Worm (Caenorhabditis elegans) whole organism, late embryonic: ENCODE data around the gene Y50D7A.10.

ENCODE experiments used
- C08G9.2 ChIP-seq: sonication (generic microtip); optimal IDR thresholded peaks from 2 replicates; lab custom pipeline; 2016; ENCODE audit warnings: mild to moderate bottlenecking, missing genetic modification characterization, moderate library complexity, missing compliant biosample characterization
- F13H6.1 ChIP-seq: sonication (generic microtip); optimal IDR thresholded peaks from 2 replicates; lab custom pipeline; 2016; ENCODE audit warnings: missing genetic modification characterization, missing compliant biosample characterization
- T23F11.4 ChIP-seq: fragments of 200-800 bp; sonication (Bioruptor generic); optimal IDR thresholded peaks from 2 replicates; lab custom pipeline; 2018; ENCODE audit warnings: mild to moderate bottlenecking, missing genetic modification characterization, missing compliant biosample characterization
- ama-1 ChIP-seq: fragments of 150-350 bp; optimal IDR thresholded peaks from 2 replicates; lab custom pipeline; 2014
- ceh-14 ChIP-seq: sonication (generic microtip); optimal IDR thresholded peaks from 2 replicates; lab custom pipeline; 2016; ENCODE audit warnings: missing genotype, missing genetic modification characterization, missing compliant biosample characterization
- ceh-30 ChIP-seq: fragments of 150-350 bp; optimal IDR thresholded peaks from 2 replicates; lab custom pipeline; 2014; ENCODE audit warnings: missing biosample characterization, missing genetic modification characterization
- ceh-31 ChIP-seq: sonication (generic microtip); optimal IDR thresholded peaks from 2 replicates; lab custom pipeline; 2016; ENCODE audit warnings: missing genetic modification characterization, missing compliant biosample characterization
- ceh-34 ChIP-seq: sonication (generic microtip); optimal IDR thresholded peaks from 2 replicates; lab custom pipeline; 2016; ENCODE audit warnings: mild to moderate bottlenecking, missing genetic modification characterization, missing compliant biosample characterization
- ceh-48 ChIP-seq: sonication (generic microtip); optimal IDR thresholded peaks from 2 replicates; lab custom pipeline; 2016; ENCODE audit warnings: missing genetic modification characterization, inconsistent platforms, missing compliant biosample characterization
- ceh-6 ChIP-seq: fragments of 200-800 bp; sonication (Bioruptor generic); optimal IDR thresholded peaks from 2 replicates; lab custom pipeline; 2018; ENCODE audit warnings: mild to moderate bottlenecking, missing genetic modification characterization, missing compliant biosample characterization
- ceh-9 ChIP-seq: sonication (generic microtip); optimal IDR thresholded peaks from 2 replicates; lab custom pipeline; 2016; ENCODE audit warnings: mild to moderate bottlenecking, missing genetic modification characterization, inconsistent platforms, missing compliant biosample characterization
- che-1 ChIP-seq: sonication (generic microtip); optimal IDR thresholded peaks from 2 replicates; lab custom pipeline; 2016; ENCODE audit warnings: mild to moderate bottlenecking, missing genetic modification characterization, missing compliant biosample characterization
- ets-4 ChIP-seq: sonication (generic microtip); optimal IDR thresholded peaks from 2 replicates; lab custom pipeline; 2016; ENCODE audit warnings: missing genetic modification characterization, missing compliant biosample characterization
- eyg-1 ChIP-seq: sonication (generic microtip); optimal IDR thresholded peaks from 2 replicates; lab custom pipeline; 2016; ENCODE audit warnings: missing genotype, missing genetic modification characterization, missing compliant biosample characterization
- hlh-15 ChIP-seq: sonication (generic microtip); optimal IDR thresholded peaks from 2 replicates; lab custom pipeline; 2016; ENCODE audit warnings: missing genetic modification characterization, missing compliant biosample characterization
- hlh-6 ChIP-seq: sonication (generic microtip); optimal IDR thresholded peaks from 2 replicates; lab custom pipeline; 2016; ENCODE audit warnings: missing genotype, missing genetic modification characterization, missing compliant biosample characterization
- lim-6 ChIP-seq: sonication (generic microtip); optimal IDR thresholded peaks from 2 replicates; lab custom pipeline; 2016; ENCODE audit warnings: missing genetic modification characterization, missing compliant biosample characterization
- lin-11 ChIP-seq: fragments of 200-800 bp; sonication (Bioruptor generic); optimal IDR thresholded peaks from 2 replicates; lab custom pipeline; 2018; ENCODE audit warnings: mild to moderate bottlenecking, missing genetic modification characterization, missing compliant biosample characterization
- madf-2 ChIP-seq: sonication (generic microtip); optimal IDR thresholded peaks from 2 replicates; lab custom pipeline; 2017; ENCODE audit warnings: missing genetic modification characterization, missing compliant biosample characterization
- nfya-1 ChIP-seq: sonication (generic microtip); optimal IDR thresholded peaks from 2 replicates; lab custom pipeline; 2017; ENCODE audit warnings: missing genetic modification characterization, mild to moderate bottlenecking, missing compliant biosample characterization, antibody characterized with exemption, moderate library complexity
- nhr-232 ChIP-seq: sonication (generic microtip); optimal IDR thresholded peaks from 2 replicates; lab custom pipeline; 2016; ENCODE audit warnings: missing genetic modification characterization, missing compliant biosample characterization
- odd-2 ChIP-seq: sonication (generic microtip); optimal IDR thresholded peaks from 2 replicates; lab custom pipeline; 2017; ENCODE audit warnings: antibody characterized with exemption, mild to moderate bottlenecking, missing genetic modification characterization, missing compliant biosample characterization
- pag-3 ChIP-seq: sonication (generic microtip); optimal IDR thresholded peaks from 2 replicates; lab custom pipeline; 2016; ENCODE audit warnings: missing compliant biosample characterization, missing genetic modification characterization, borderline replicate concordance
- pat-9 ChIP-seq: fragments of 200-800 bp; sonication (Bioruptor generic); optimal IDR thresholded peaks from 2 replicates; lab custom pipeline; 2018; ENCODE audit warnings: mild to moderate bottlenecking, missing genetic modification characterization, moderate library complexity, missing compliant biosample characterization
- pha-2 ChIP-seq: sonication (generic microtip); optimal IDR thresholded peaks from 2 replicates; lab custom pipeline; 2017; ENCODE audit warnings: mild to moderate bottlenecking, missing genetic modification characterization, missing compliant biosample characterization
- ref-2 ChIP-seq: sonication (generic microtip); optimal IDR thresholded peaks from 2 replicates; lab custom pipeline; 2016; ENCODE audit warnings: missing genetic modification characterization, missing compliant biosample characterization
- sdc-2 ChIP-seq: sonication (generic microtip); optimal IDR thresholded peaks from 2 replicates; lab custom pipeline; 2016; ENCODE audit warnings: missing genotype, missing genetic modification characterization, missing compliant biosample characterization
- tbx-2 ChIP-seq: sonication (generic microtip); optimal IDR thresholded peaks from 2 replicates; lab custom pipeline; 2016; ENCODE audit warnings: missing genetic modification characterization, missing compliant biosample characterization
- tbx-7 ChIP-seq: sonication (generic microtip); optimal IDR thresholded peaks from 2 replicates; lab custom pipeline; 2016; ENCODE audit warnings: missing genotype, missing genetic modification characterization, missing compliant biosample characterization
- unc-42 ChIP-seq: sonication (generic microtip); optimal IDR thresholded peaks from 2 replicates; lab custom pipeline; 2016; ENCODE audit warnings: missing genotype, missing genetic modification characterization, missing compliant biosample characterization
- unc-55 ChIP-seq: sonication (generic microtip); optimal IDR thresholded peaks from 2 replicates; lab custom pipeline; 2017; ENCODE audit warnings: missing biosample characterization, missing genetic modification reagents, missing genetic modification characterization
- ztf-16 ChIP-seq: sonication (generic microtip); optimal IDR thresholded peaks from 2 replicates; lab custom pipeline; 2017; ENCODE audit warnings: missing genetic modification characterization, missing compliant biosample characterization

Gene Y50D7A.10

DNA sequence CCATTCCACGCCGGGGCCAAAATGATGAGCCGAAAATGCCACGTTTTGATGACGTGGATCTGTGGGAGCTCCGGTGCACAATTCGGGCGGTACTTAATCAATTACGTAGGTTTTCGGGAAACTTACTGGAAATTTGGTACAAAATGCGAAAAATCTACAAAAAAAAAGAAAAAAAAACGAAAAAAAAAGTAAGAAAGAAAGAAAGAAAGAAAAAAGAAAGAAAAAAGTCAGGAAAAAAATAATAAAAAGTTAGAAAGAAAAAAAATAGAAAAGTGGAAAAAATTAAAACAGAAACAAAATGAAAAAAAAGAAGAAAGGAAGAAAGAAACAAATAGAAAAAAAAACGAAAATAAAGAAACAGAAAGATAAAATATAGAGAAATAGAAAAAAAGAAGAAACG, 2.4 kb upstream of the Y50D7A.10 start:
- TF ChIP-seq ceh-30: no peak
- TF ChIP-seq unc-42 (tag; lab: Kevin White, UChicago): no peak
- TF ChIP-seq, all 69 proteins: peak for 0

DNA sequence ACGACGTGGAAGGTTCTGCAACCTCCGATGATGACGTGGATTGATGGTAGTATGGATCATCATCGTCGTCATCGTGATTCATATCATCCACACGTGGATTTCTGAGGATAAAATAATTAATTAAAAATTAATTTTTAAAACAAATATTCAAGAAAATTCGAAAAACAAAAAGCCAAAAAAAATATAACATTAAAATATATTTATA, 27.8 kb downstream of the Y50D7A.10 start, which contains the start of gene Y50D7A.8:
Gene Y50D7A.8 (minus strand): TSS at position 101 of the 205 bp plus-strand sequence.
- TF ChIP-seq odd-2 (tag; lab: Kevin White, UChicago) (no peak), tbx-7 (tag; lab: Kevin White, UChicago) (no peak), nhr-232 (tag; lab: Kevin White, UChicago) (no peak), pag-3 (tag; lab: Kevin White, UChicago) (no peak), pha-2 (tag; lab: Kevin White, UChicago) (no peak)

DNA sequence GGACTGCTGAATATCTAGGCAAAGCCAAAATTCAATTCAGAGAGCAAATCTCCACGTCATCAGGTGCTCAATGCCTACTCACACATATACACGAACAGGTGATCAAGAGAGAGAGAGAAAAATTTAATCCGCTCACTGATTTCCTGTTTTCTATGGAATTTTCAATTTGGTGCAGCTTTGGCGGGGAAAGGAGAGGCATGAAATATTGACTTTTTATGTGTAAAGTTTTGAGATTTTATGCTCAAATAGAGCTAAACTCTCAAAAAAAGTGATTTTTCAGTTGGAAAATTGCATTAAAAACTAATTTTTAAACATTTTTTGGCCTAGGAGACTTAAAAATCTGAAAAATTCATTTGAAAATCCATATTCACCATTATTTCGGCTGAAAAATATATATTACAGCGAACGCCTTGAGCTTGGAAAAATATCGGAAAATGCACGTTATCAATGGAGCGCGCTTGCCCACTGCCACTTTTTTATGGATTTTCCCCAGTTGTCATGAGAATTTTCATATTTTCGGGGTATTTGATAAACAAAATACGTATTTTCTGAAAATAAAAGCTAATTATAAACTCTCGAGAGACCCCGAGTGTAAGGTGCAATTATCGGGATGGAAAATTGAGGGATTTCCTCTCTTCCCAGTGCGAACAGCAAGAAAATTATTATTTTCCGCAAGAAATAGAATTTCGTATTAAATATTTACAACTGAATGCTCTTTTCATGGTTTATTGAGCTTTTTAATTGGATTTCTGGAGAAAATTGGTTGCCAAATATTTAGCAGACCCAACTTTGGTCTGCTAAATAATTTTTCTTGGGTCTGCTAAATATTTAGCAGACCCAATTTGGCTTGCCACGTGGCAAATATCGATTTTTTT, 28.3 kb downstream of the Y50D7A.10 start:
- TF ChIP-seq ceh-14 (tag; lab: Kevin White, UChicago) (peak; percentile 30), pat-9 (tag; lab: Kevin White, UChicago) (no peak), nfya-1 (tag; lab: Kevin White, UChicago) (peak; percentile 26), unc-55 (no peak), ama-1 (peak; percentile 65), F13H6.1 (tag; lab: Kevin White, UChicago) (no peak), ceh-48 (peak; percentile 12), ref-2 (tag; lab: Kevin White, UChicago) (peak; percentile 27), lin-11 (tag; lab: Kevin White, UChicago) (no peak), madf-2 (tag; lab: Kevin White, UChicago) (peak; percentile 19), ztf-16 (no peak), ceh-9 (tag; lab: Kevin White, UChicago) (no peak), unc-42 (tag; lab: Kevin White, UChicago) (peak; percentile 5), hlh-6 (tag; lab: Kevin White, UChicago) (no peak), nhr-232 (tag; lab: Kevin White, UChicago) (no peak), T23F11.4 (peak; percentile 18), hlh-15 (tag; lab: Kevin White, UChicago) (no peak), che-1 (tag; lab: Kevin White, UChicago) (no peak)
- TF ChIP-seq, all 69 proteins: peak for 8

DNA sequence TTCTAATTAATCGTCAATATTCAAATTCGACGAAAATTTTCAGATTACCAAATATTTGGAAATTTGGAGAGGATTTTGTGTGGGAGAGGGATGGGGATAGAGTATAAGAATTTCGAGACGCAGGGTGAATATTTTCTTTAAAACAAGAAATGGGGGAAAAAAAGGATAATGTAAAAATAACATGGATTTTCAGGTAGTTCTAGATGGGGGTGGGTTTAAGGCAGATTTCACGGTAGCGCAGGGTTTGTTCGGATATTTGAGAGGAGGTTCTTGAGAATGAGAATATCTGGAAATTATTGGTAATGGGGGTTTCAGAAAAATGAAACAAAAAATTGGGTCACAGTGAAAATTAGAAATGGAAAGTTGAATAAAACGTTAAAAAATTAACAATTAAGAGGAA, 29.1 kb downstream of the Y50D7A.10 start:
- peak; percentile 36 for TF ChIP-seq ama-1
- no peak for TF ChIP-seq ceh-31 (tag; lab: Kevin White, UChicago)
- TF ChIP-seq ets-4 (tag; lab: Kevin White, UChicago): no peak
- no peak for TF ChIP-seq lin-11 (tag; lab: Kevin White, UChicago)
- no peak for TF ChIP-seq eyg-1 (tag; lab: Kevin White, UChicago)

DNA sequence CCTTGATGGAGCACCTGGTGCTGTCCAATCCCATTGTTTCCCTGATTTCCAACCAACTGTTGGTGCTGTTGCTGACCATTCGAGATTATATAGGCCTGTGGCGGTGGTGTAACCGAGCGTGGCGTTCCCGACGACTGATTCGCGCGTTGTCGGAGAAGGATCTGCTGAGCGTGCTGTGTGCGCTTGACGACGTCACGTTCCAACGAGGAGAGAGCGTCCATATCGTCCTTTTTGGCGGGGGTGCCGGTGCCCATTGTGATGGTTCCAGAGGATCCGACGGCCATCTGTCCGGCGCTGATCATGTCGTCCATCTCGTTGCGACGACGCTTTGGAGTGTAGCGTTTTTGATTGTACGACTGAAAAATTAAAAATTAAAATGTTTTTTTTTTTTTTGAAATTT, 30.2 kb downstream of the Y50D7A.10 start:
- TF ChIP-seq hlh-6 (tag; lab: Kevin White, UChicago): no peak

DNA sequence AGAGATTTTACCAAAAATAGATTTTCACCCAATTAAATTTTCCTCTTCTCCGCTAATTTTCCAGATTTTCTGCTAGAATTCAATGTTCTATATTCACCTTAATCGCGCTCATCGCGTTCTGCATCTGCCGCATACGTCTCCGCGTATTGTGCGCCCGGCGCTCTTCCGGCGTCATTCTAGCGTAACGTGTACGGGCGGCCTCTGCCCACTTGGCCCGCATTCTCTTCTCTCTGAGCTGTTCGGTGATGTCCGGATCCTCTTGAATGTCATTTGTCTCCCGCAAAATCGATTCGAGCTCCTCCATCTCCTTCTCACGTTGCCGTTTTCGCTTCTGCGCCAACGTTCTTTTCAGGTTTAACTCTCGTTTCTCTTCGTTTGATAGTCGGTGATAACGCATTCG, 31.7 kb downstream of the Y50D7A.10 start:
- TF ChIP-seq sdc-2 (tag; lab: Kevin White, UChicago) (no peak), ceh-14 (tag; lab: Kevin White, UChicago) (no peak), pha-2 (tag; lab: Kevin White, UChicago) (no peak), nfya-1 (tag; lab: Kevin White, UChicago) (no peak), ceh-34 (no peak), C08G9.2 (tag; lab: Kevin White, UChicago) (peak; percentile 41), tbx-2 (tag; lab: Kevin White, UChicago) (peak; percentile 12), ceh-6 (GFP tag; lab: Kevin White, UChicago) (no peak), lim-6 (tag; lab: Kevin White, UChicago) (no peak), pag-3 (tag; lab: Kevin White, UChicago) (no peak)
